Fruit fly (Drosophila melanogaster) whole organism, adult: ENCODE results near the gene CG42458.
A peak's percentile ranks its signal among the peaks of the same experiment; 100 is the strongest.

Experiments used
- CG11617 ChIP-seq: fragments of 200-800 bp; sonication (Bioruptor generic); optimal IDR thresholded peaks from 2 replicates; lab custom pipeline; 2017; ENCODE audit warnings: mild to moderate bottlenecking, missing biosample characterization, missing genetic modification reagents, missing genetic modification characterization
- CG12768 ChIP-seq: fragments of 200-800 bp; sonication (Bioruptor generic); optimal IDR thresholded peaks from 2 replicates; lab custom pipeline; 2017; ENCODE audit warnings: missing biosample characterization, missing genetic modification characterization, mild to moderate bottlenecking, moderate library complexity, missing genetic modification reagents
- CG14711 ChIP-seq: fragments of 200-800 bp; sonication (Bioruptor generic); optimal IDR thresholded peaks from 2 replicates; lab custom pipeline; 2018; ENCODE audit warnings: missing biosample characterization, mild to moderate bottlenecking, missing genetic modification characterization, moderate library complexity
- CG1620 ChIP-seq: fragments of 200-800 bp; sonication (Bioruptor generic); optimal IDR thresholded peaks from 2 replicates; lab custom pipeline; 2016; ENCODE audit warnings: missing biosample characterization, missing genetic modification characterization
- CG33017 ChIP-seq: fragments of 200-800 bp; sonication (Bioruptor generic); optimal IDR thresholded peaks from 2 replicates; lab custom pipeline; 2018; ENCODE audit warnings: missing biosample characterization, mild to moderate bottlenecking, missing genetic modification characterization, moderate library complexity
- CG5204 ChIP-seq: fragments of 200-800 bp; sonication (Bioruptor generic); optimal IDR thresholded peaks from 2 replicates; lab custom pipeline; 2016; ENCODE audit warnings: missing biosample characterization, missing genetic modification characterization
- CG7045 ChIP-seq: fragments of 200-800 bp; sonication (Bioruptor generic); optimal IDR thresholded peaks from 2 replicates; lab custom pipeline; 2017; ENCODE audit warnings: missing biosample characterization, mild to moderate bottlenecking, missing genetic modification characterization
- CG7101 ChIP-seq: fragments of 200-800 bp; sonication (Bioruptor generic); optimal IDR thresholded peaks from 2 replicates; lab custom pipeline; 2018; ENCODE audit warnings: missing biosample characterization, mild to moderate bottlenecking, missing genetic modification characterization, moderate library complexity
- Clk ChIP-seq: fragments of 200-800 bp; sonication (Bioruptor generic); optimal IDR thresholded peaks from 2 replicates; lab custom pipeline; 2017; ENCODE audit warnings: missing biosample characterization, missing genetic modification characterization
- Crg-1 ChIP-seq: fragments of 200-800 bp; sonication (Bioruptor generic); optimal IDR thresholded peaks from 2 replicates; lab custom pipeline; 2016; ENCODE audit warnings: missing biosample characterization, missing genetic modification characterization
- Hr96 ChIP-seq: fragments of 200-800 bp; sonication (Bioruptor generic); optimal IDR thresholded peaks from 2 replicates; lab custom pipeline; 2016; ENCODE audit warnings: missing biosample characterization, missing genetic modification characterization
- Mnt ChIP-seq: fragments of 200-800 bp; sonication (Bioruptor generic); optimal IDR thresholded peaks from 2 replicates; lab custom pipeline; 2016; ENCODE audit warnings: missing biosample characterization, mild to moderate bottlenecking, missing genetic modification characterization
- bab1 ChIP-seq: fragments of 200-800 bp; sonication (Bioruptor generic); optimal IDR thresholded peaks from 3 replicates; lab custom pipeline; 2019; ENCODE audit warnings: missing biosample characterization, mild to moderate bottlenecking, missing genetic modification characterization, moderate library complexity
- cic ChIP-seq: fragments of 200-800 bp; sonication (Bioruptor generic); optimal IDR thresholded peaks from 2 replicates; lab custom pipeline; 2017; ENCODE audit warnings: missing biosample characterization, mild to moderate bottlenecking, missing genetic modification characterization, moderate library complexity
- cnc ChIP-seq, 2 experiments: fragments of >200 bp; optimal IDR thresholded peaks; 2 replicates each; lab custom pipeline; 2017
- kay ChIP-seq: fragments of 200-800 bp; sonication (Bioruptor generic); peaks from one replicate; lab custom pipeline; 2016; ENCODE audit warnings: missing biosample characterization, missing genetic modification characterization, borderline replicate concordance
- ovo ChIP-seq: fragments of 200-800 bp; sonication (Bioruptor generic); optimal IDR thresholded peaks from 2 replicates; lab custom pipeline; 2016; ENCODE audit warnings: missing biosample characterization, missing genetic modification characterization
- pad ChIP-seq: fragments of 200-800 bp; sonication (Bioruptor generic); optimal IDR thresholded peaks from 3 replicates; lab custom pipeline; 2017; ENCODE audit warnings: missing biosample characterization, missing genetic modification characterization, mild to moderate bottlenecking, moderate library complexity, missing genetic modification reagents
- tj ChIP-seq: fragments of 200-800 bp; sonication (Bioruptor generic); optimal IDR thresholded peaks from 3 replicates; lab custom pipeline; 2017; ENCODE audit warnings: missing biosample characterization, mild to moderate bottlenecking, missing genetic modification characterization, moderate library complexity
- toe ChIP-seq: fragments of 200-800 bp; sonication (Bioruptor generic); optimal IDR thresholded peaks from 2 replicates; lab custom pipeline; 2016; ENCODE audit warnings: missing biosample characterization, missing genetic modification characterization

The CG42458 gene

dm6 chr3L:7432265-7432664 is 8.6 kb downstream of the CG42458 start:
- TF ChIP-seq bab1 (GFP tag; lab: Kevin White, UChicago), result no peak
- no peak for TF ChIP-seq tj
- no peak for TF ChIP-seq cnc (optimal IDR thresholded peaks at IDR 0.05; lab: Kevin White, UChicago)
- no peak for TF ChIP-seq Clk
- no peak for TF ChIP-seq CG1620
- no peak for TF ChIP-seq CG5204 (GFP tag; lab: Kevin White, UChicago)
- TF ChIP-seq Mnt (GFP tag; lab: Kevin White, UChicago), result no peak
- no peak for TF ChIP-seq CG11617 (GFP tag; lab: Kevin White, UChicago)
- no peak for TF ChIP-seq Hr96 (GFP tag; lab: Kevin White, UChicago)
- TF ChIP-seq CG12768 (GFP tag; lab: Kevin White, UChicago), result no peak
- no peak for TF ChIP-seq CG7101
- TF ChIP-seq CG33017 (tag; lab: Kevin White, UChicago), result no peak
- TF ChIP-seq pad (GFP tag; lab: Kevin White, UChicago), result no peak
- no peak for TF ChIP-seq Crg-1 (GFP tag; lab: Kevin White, UChicago)
- TF ChIP-seq cic (GFP tag; lab: Kevin White, UChicago), result no peak
- no peak for TF ChIP-seq toe (GFP tag; lab: Kevin White, UChicago)
- TF ChIP-seq ovo (GFP tag; lab: Kevin White, UChicago), result no peak

DNA sequence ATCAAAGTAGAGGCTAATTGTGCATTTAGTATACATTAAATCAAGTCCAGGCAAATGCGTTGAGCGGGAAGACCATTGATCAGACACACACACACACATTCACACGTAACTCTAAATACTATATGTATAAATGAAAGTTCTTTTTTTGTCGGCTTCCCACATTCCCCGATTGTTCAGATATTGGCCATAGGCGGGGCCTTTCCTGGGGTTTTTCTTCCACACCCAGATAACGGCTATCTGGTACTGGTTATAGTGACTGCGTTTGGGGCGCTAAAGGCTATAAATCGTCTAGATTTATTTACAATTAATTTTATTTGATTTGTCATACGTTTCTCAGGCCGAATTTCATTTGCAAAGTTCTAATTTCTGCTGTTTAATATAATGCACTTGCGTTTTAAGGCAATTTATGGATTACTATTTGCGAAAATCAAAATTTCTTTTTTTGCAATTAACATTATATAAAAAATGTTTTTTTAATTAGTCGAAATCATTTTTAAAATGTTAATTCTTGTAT is 9.2 kb downstream of the CG42458 start:
- TF ChIP-seq CG14711 (tag; lab: Kevin White, UChicago) (no peak), CG5204 (GFP tag; lab: Kevin White, UChicago) (no peak), kay (GFP tag; lab: Kevin White, UChicago) (peak; percentile 62)

DNA sequence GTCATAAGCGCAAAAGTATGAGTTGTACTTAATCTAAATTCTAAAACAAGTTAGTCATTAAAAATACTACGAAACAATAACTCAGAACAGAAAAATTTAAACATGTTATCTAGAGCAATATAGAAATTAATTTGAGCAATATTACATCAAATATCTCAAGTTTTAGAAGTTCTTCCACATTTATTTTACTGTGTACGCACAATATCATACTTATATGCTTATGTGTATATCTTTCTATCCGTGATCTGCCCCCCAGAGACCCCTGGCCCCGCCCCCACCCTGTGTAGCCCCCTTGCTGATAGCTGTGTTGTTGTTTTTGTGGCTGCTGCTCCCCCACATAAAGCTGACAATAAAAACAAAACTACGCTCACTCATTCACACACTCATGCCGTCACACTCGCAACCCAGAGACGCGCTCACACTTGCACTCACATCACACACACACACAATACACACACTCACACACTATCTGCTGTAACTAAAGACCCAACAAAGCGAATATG is 9.7 kb downstream of the CG42458 start:
- no peak for TF ChIP-seq Clk
- peak; percentile 46 for TF ChIP-seq tj
- TF ChIP-seq cic (GFP tag; lab: Kevin White, UChicago), result peak; percentile 71

- no peak for TF ChIP-seq Clk
- no peak for TF ChIP-seq bab1 (GFP tag; lab: Kevin White, UChicago)
- no peak for TF ChIP-seq CG14711 (tag; lab: Kevin White, UChicago)
These were observed 10.6 kb downstream of the CG42458 start for dm6 chr3L:7434198-7434597.

DNA sequence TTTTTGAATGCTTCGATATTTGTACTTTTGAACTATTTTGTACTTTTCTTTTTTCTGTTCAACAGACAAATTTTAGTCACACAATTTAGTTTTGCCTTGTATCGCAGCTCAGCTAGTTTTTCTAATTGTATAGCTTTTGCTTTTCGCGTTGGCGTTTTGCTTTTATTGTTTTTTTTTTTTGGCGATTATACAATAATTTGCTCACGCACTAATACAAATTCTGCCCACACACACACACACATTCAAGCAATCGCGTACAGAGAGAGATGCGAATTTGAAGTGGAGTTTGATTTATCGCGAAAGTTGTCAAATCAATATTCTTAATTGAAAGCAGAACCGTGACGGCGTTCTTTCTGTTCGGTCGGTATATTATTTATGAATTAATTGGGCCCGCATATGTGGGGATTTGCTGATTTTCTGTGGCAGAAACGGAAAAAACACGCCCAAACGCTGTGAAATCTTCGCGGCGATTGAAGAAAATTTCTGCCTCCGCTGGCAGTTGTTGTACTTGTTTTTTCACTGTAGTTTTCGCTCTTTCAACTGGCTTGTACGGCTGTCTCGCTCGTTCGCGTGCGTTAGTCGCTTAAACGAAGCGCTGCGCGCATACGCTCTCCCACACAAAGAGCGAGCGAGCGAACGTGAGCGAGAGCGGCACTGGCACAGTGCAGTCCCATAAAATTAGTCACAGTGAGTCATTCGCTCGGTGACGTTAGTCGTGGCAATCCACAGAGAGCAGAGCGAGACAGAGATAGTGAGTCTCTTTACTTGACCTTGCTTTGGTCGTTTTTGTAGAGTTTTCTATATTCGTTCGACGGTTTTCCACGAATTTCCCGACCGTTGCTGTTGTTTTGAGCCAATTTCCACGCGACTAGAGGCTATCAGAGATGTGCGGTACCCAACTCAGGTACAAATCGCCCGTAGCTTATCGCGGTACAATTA is 11.4 kb downstream of the CG42458 start, which contains the start of gene Rac2:
Gene Rac2, minus strand, starts transcription at position 476 of the 939 bp plus-strand sequence.
- TF ChIP-seq Clk (peak; percentile 11), bab1 (GFP tag; lab: Kevin White, UChicago) (peak; percentile 46), CG1620 (no peak), cnc (optimal IDR thresholded peaks at IDR 0.05; lab: Kevin White, UChicago) (no peak), CG14711 (tag; lab: Kevin White, UChicago) (peak; percentile 19), Hr96 (GFP tag; lab: Kevin White, UChicago) (peak; percentile 48), CG11617 (GFP tag; lab: Kevin White, UChicago) (peak; percentile 34), pad (GFP tag; lab: Kevin White, UChicago) (peak; percentile 29), CG33017 (tag; lab: Kevin White, UChicago) (no peak), ovo (GFP tag; lab: Kevin White, UChicago) (no peak), CG12768 (GFP tag; lab: Kevin White, UChicago) (peak; percentile 4), CG7101 (peak; percentile 41), CG7045 (GFP tag; lab: Kevin White, UChicago) (no peak), kay (GFP tag; lab: Kevin White, UChicago) (peak; percentile 100), Crg-1 (GFP tag; lab: Kevin White, UChicago) (no peak), cic (GFP tag; lab: Kevin White, UChicago) (peak; percentile 65), tj (peak; percentile 75), CG5204 (GFP tag; lab: Kevin White, UChicago) (no peak), toe (GFP tag; lab: Kevin White, UChicago) (peak; percentile 17), Mnt (GFP tag; lab: Kevin White, UChicago) (peak; percentile 46)

dm6 chr3L:7437366-7437765 is 13.7 kb downstream of the CG42458 start, which contains the start of gene CG14835:
Gene CG14835 (minus strand): TSS chr3L:7437466.
- TF ChIP-seq CG1620 (no peak), cic (GFP tag; lab: Kevin White, UChicago) (no peak), CG33017 (tag; lab: Kevin White, UChicago) (no peak), CG12768 (GFP tag; lab: Kevin White, UChicago) (no peak), Clk (no peak), Crg-1 (GFP tag; lab: Kevin White, UChicago) (no peak), tj (no peak), cnc (optimal IDR thresholded peaks at IDR 0.05; lab: Kevin White, UChicago) (no peak), Mnt (GFP tag; lab: Kevin White, UChicago) (no peak), CG11617 (GFP tag; lab: Kevin White, UChicago) (no peak), Hr96 (GFP tag; lab: Kevin White, UChicago) (no peak), pad (GFP tag; lab: Kevin White, UChicago) (no peak)
